Worm (Caenorhabditis elegans): ENCODE results near the gene ubc-7.

DNA sequence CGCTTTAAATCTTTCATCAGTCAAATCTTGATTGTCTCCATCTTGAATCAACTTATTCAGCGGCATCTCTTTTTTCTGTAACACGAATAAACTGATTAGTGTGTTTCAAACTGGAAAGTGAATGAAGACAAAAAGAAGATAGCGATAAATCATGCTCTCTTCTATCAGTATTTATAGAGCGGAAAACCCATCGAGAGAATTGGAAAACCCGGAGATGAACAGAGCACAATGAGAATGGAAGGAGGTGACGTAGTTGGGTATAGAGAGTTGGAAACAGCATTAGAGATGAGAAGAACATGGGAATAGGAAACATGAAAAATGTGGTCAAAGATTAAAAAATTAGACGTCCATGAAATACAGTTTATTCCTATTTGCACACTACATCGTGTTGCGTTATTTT lies 38.8 kb downstream of the ubc-7 start, which contains the start of gene acox-1.5:
- TF ChIP-seq tra-4 (tag; optimal IDR thresholded peaks at IDR 0.05) (no peak), ama-1 (optimal IDR thresholded peaks at IDR 0.05) (no peak), tbx-11 (GFP tag; IDR thresholded peaks at IDR 0.05) (no peak), aly-1 (tag; optimal IDR thresholded peaks at IDR 0.05) (no peak), F13C5.2 (tag; optimal IDR thresholded peaks at IDR 0.05) (no peak), sea-1 (GFP tag; conservative IDR thresholded peaks at IDR 0.05) (no peak), hmbx-1 (tag; optimal IDR thresholded peaks at IDR 0.05) (no peak), hnd-1 (tag; optimal IDR thresholded peaks at IDR 0.05) (no peak), pes-1 (GFP tag; IDR thresholded peaks at IDR 0.05) (no peak), scrt-1 (GFP tag; IDR thresholded peaks at IDR 0.05) (no peak), ceh-13 (GFP tag; optimal IDR thresholded peaks at IDR 0.05) (no peak)

All from whole organism, early embryonic.